Fruit fly (Drosophila melanogaster): ENCODE measurements around the gene CG31139.

DNA sequence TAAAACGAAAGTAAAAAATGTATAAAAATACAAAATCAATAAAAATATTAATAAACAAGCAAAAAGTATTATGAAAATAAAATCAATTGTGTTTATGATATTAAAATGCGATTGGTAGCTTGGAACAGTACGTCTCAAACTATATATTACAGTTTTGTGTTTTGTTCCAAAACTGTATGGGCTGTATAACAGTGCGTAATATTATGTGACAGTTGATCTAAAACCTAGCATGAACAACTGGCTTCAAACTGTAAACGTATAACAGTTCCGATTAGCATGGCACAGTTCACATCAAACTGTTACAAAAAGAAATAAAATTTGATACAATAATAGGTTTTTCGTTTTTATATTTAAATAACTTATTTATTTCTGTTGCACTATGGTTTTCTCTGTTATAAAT lies 45.1 kb upstream of the CG31139 start:
- no peak for TF ChIP-seq psq (optimal IDR thresholded peaks at IDR 0.05)
- no peak for TF ChIP-seq Dll (optimal IDR thresholded peaks at IDR 0.05)
